Worm (Caenorhabditis elegans) whole organism, L4 larva: Measurements from ENCODE around the gene ttr-41.

Experiments used
- arid-1 ChIP-seq: fragments of 200-800 bp; sonication (Bioruptor generic); conservative IDR thresholded peaks from 2 replicates; pipeline ENCODE4 v1.3.6; 2022; ENCODE audit warnings: missing genetic modification reagents, missing genetic modification characterization, missing compliant biosample characterization
- lir-3 ChIP-seq: sonication (generic microtip); optimal IDR thresholded peaks from 2 replicates; lab custom pipeline; 2016; ENCODE audit warnings: mild to moderate bottlenecking, missing genetic modification characterization, missing compliant biosample characterization
- lsy-2 ChIP-seq, 2 experiments: fragments of 150-350 bp in 1 of 2; sonication (generic microtip) in 1 of 2; optimal IDR thresholded peaks; 2 replicates each; lab custom pipeline; 2014 to 2017; ENCODE audit warnings: missing biosample characterization in 2 of 2, missing genetic modification characterization in 2 of 2
- madf-5 ChIP-seq, 2 experiments: fragments of 200-800 bp; sonication (Bioruptor generic); IDR thresholded peaks; 2 replicates each; pipeline ENCODE4 v1.3.6; 2022; ENCODE audit warnings: missing compliant biosample characterization in 2 of 2, missing genetic modification characterization in 2 of 2
- nhr-10 ChIP-seq: fragments of 150-350 bp; optimal IDR thresholded peaks from 2 replicates; lab custom pipeline; 2014; ENCODE audit warnings: missing biosample characterization, missing genetic modification characterization
- saeg-2 ChIP-seq: fragments of 200-800 bp; sonication (Bioruptor generic); IDR thresholded peaks from 2 replicates; pipeline ENCODE4 v1.3.6; 2022; ENCODE audit warnings: missing genetic modification reagents, missing genetic modification characterization, missing compliant biosample characterization
- snpc-4 ChIP-seq: fragments of 150-350 bp; optimal IDR thresholded peaks from 2 replicates; lab custom pipeline; 2014; ENCODE audit warnings: missing biosample characterization, missing genetic modification characterization
- unc-62 ChIP-seq, 3 experiments: fragments of 150-350 bp in 1 of 3; sonication (generic microtip); optimal IDR thresholded peaks in 2 of 3; peaks in 1 of 3; 1 replicate in 1 of 3; 2 replicates in 2 of 3; lab custom pipeline; 2014 to 2017; ENCODE audit warnings: missing biosample characterization in 3 of 3, missing genetic modification characterization in 3 of 3, missing genetic modification reagents in 3 of 3, missing genotype in 1 of 3

DNA sequence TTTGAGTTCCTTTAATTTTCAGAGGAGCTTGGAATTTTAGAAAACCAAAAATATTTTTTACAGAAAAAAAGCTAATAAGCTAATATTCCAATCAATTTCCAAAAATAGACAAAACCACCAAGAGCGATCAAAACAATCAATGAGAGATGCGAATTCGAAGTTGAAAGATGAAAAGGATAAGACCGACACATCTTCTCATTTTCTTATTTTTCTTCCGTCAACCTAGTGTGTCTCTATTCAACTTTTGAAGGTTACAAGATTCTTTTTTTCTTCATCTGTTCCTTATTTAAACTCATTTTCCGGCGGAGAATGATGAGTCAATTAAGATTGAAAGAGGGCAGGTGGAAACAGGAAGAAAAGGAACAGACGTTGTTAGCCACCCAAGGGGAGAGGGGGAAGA, 39.9 kb upstream of the ttr-41 start:
- TF ChIP-seq madf-5 (GFP tag; IDR thresholded peaks at IDR 0.05; lab: Robert Waterston, UW) (no peak), unc-62 (GFP tag; optimal IDR thresholded peaks at IDR 0.05 in 1 of 2; lab: Kevin White, UChicago) (peak in 1 of 2 experiments; percentile 28), unc-62 (tag; optimal IDR thresholded peaks at IDR 0.05; lab: Kevin White, UChicago) (no peak), nhr-10 (no peak), saeg-2 (GFP tag; lab: Robert Waterston, UW) (no peak), snpc-4 (no peak), lir-3 (no peak), arid-1 (no peak), lsy-2 (tag; optimal IDR thresholded peaks at IDR 0.05; lab: Kevin White, UChicago) (no peak)
